Fruit fly (Drosophila melanogaster): ENCODE data around the gene dnk.

Gene dnk

DNA sequence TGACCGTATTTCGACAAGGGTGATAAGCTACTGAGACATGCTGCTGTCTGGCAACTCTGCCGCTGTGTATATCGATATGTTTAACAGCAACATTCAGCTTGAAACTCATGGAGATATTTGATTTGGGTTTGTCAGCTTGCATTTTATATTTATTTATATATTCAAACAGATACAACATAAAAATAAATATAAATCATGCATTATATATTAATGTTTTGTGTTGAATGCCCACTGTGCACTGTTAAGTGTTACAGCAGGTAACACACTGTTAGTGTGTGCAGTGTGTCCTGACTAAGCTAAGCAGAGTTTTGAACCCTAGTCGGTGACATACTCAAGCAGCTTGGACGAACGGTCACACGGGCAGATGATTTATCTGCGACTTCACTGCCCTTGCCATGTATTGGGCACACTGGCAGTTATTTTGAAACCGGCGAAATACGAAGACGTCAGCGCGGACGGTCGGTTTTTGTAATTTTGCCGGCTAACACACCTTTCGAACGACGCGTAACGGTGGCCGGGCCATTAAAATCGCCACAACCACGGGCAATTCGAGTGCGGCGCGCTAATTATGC is 2.9 kb downstream of the dnk start, which contains the start of the genes snRNP-U1-C and gukh (continued):
- TF ChIP-seq CG12391 (tag; optimal IDR thresholded peaks at IDR 0.05), result peak; percentile 92
- TF ChIP-seq CG12769 (tag; optimal IDR thresholded peaks at IDR 0.05), result peak; percentile 91
- peak; percentile 76 for TF ChIP-seq CG8388 (GFP tag; optimal IDR thresholded peaks at IDR 0.05)
- TF ChIP-seq Abd-B (GFP tag; optimal IDR thresholded peaks at IDR 0.05), result peak; percentile 70
- TF ChIP-seq Bdp1 (GFP tag; optimal IDR thresholded peaks at IDR 0.05), result no peak
- peak; percentile 5 for TF ChIP-seq fu2 (GFP tag; optimal IDR thresholded peaks at IDR 0.05)
- peak; percentile 83 for TF ChIP-seq CG11504 (tag; optimal IDR thresholded peaks at IDR 0.05)
- peak; percentile 21; the same call in 1 of the 2 replicates for TF ChIP-seq Nf-YA (GFP tag; IDR thresholded peaks at IDR 0.05)
- peak; percentile 65 for TF ChIP-seq CG10979 (tag; optimal IDR thresholded peaks at IDR 0.05)
- TF ChIP-seq toy (GFP tag; IDR thresholded peaks at IDR 0.05), result 0 out of 2 replicates have a peak, but pooled peaks have one; percentile 33
- TF ChIP-seq hth (optimal IDR thresholded peaks at IDR 0.05), result no peak
- peak; percentile 72 for TF ChIP-seq knrl (GFP tag; IDR thresholded peaks at IDR 0.05; ENCODE audit: partially characterized antibody)
- peak; percentile 69 for TF ChIP-seq CG10654 (GFP tag; optimal IDR thresholded peaks at IDR 0.05)
- TF ChIP-seq ato (GFP tag; IDR thresholded peaks at IDR 0.05; ENCODE audit: partially characterized antibody), result no peak
- peak; percentile 32 for TF ChIP-seq pho (GFP tag; optimal IDR thresholded peaks at IDR 0.05)
- peak; percentile 76 for TF ChIP-seq E2f2 (GFP tag; IDR thresholded peaks at IDR 0.05)
- TF ChIP-seq Ets65A (GFP tag), result no peak
- peak; percentile 69 for TF ChIP-seq gsb (GFP tag; IDR thresholded peaks at IDR 0.05)
- TF ChIP-seq az2 (GFP tag; optimal IDR thresholded peaks at IDR 0.05), result peak; percentile 81
- TF ChIP-seq ranshi (GFP tag; IDR thresholded peaks at IDR 0.05), result peak; percentile 78
- TF ChIP-seq H2.0 (GFP tag; IDR thresholded peaks at IDR 0.05), result peak; percentile 85
- peak; percentile 88 for TF ChIP-seq CG14710 (tag; optimal IDR thresholded peaks at IDR 0.05)
- TF ChIP-seq wdn (GFP tag; IDR thresholded peaks at IDR 0.05), result peak; percentile 85
- peak; percentile 79 for TF ChIP-seq phol (tag; optimal IDR thresholded peaks at IDR 0.05)
- TF ChIP-seq CG9437 (GFP tag; optimal IDR thresholded peaks at IDR 0.05), result peak; percentile 53
- TF ChIP-seq fd3F (GFP tag; optimal IDR thresholded peaks at IDR 0.05), result peak; percentile 81
- peak; percentile 56 for TF ChIP-seq Hand (GFP tag; optimal IDR thresholded peaks at IDR 0.05)
- no peak for TF ChIP-seq Mes4 (GFP tag; optimal IDR thresholded peaks at IDR 0.05)
- TF ChIP-seq mirr (GFP tag; optimal IDR thresholded peaks at IDR 0.05), result peak; percentile 35
- peak; percentile 50; the same call in 2 of the 3 replicates for TF ChIP-seq CG7357 (GFP tag; IDR thresholded peaks at IDR 0.05)
- peak; percentile 90 for TF ChIP-seq YL-1 (GFP tag; optimal IDR thresholded peaks at IDR 0.05)
- TF ChIP-seq CG11247 (GFP tag; IDR thresholded peaks at IDR 0.05), result peak; percentile 81
- peak; percentile 78 for TF ChIP-seq CG18262 (tag; optimal IDR thresholded peaks at IDR 0.05)
- TF ChIP-seq CG4617 (GFP tag; optimal IDR thresholded peaks at IDR 0.05; ENCODE audit: borderline replicate concordance), result peak; percentile 88
- TF ChIP-seq CG8290 (GFP tag; optimal IDR thresholded peaks at IDR 0.05), result peak; percentile 76
- peak in 1 of 2 experiments; percentile 91 for TF ChIP-seq CG8290 (tag; optimal IDR thresholded peaks at IDR 0.05)
- peak; percentile 25 for TF ChIP-seq CG3995 (GFP tag; optimal IDR thresholded peaks at IDR 0.05)
- TF ChIP-seq esg (GFP tag; conservative IDR thresholded peaks at IDR 0.05), result peak; percentile 82
- TF ChIP-seq Sin3A (optimal IDR thresholded peaks at IDR 0.05), result peak; percentile 63
- peak; percentile 66; the same call in 1 of the 3 replicates for TF ChIP-seq CG6175 (GFP tag; IDR thresholded peaks at IDR 0.05)
- TF ChIP-seq disco-r (GFP tag; optimal IDR thresholded peaks at IDR 0.05), result peak; percentile 53
- no peak for TF ChIP-seq ro (GFP tag; IDR thresholded peaks at IDR 0.05)
- TF ChIP-seq slou (GFP tag; optimal IDR thresholded peaks at IDR 0.05), result peak; percentile 9
- TF ChIP-seq CG11696 (GFP tag; IDR thresholded peaks at IDR 0.05), result peak; percentile 44; the same call in 1 of the 2 replicates
- TF ChIP-seq emc (GFP tag; optimal IDR thresholded peaks at IDR 0.05), result no peak
- peak; percentile 25 for TF ChIP-seq Side (GFP tag; optimal IDR thresholded peaks at IDR 0.05)
- TF ChIP-seq Hmx (GFP tag; optimal IDR thresholded peaks at IDR 0.05), result no peak
- no peak for TF ChIP-seq CG1647 (GFP tag; optimal IDR thresholded peaks at IDR 0.05)
- no peak for TF ChIP-seq CG6654 (GFP tag; optimal IDR thresholded peaks at IDR 0.05)
- TF ChIP-seq CG8281 (tag; optimal IDR thresholded peaks at IDR 0.05), result peak; percentile 10
- peak; percentile 95 for TF ChIP-seq CG34422 (GFP tag; IDR thresholded peaks at IDR 0.05)
- peak; percentile 70 for TF ChIP-seq CG14050 (GFP tag; IDR thresholded peaks at IDR 0.05)

All from whole organism, embryonic.